Worm (Caenorhabditis elegans): Measurements from ENCODE around the gene cpg-2.

- TF ChIP-seq klf-2 (GFP tag; conservative IDR thresholded peaks at IDR 0.05) (no peak), cog-1 (tag; optimal IDR thresholded peaks at IDR 0.05) (no peak), ztf-29 (GFP tag; IDR thresholded peaks at IDR 0.05) (no peak), tab-1 (GFP tag; IDR thresholded peaks at IDR 0.05) (no peak), ztf-23 (GFP tag; IDR thresholded peaks at IDR 0.05) (no peak), med-1 (GFP tag; optimal IDR thresholded peaks at IDR 0.05; ENCODE audit: insufficient read depth) (no peak)
Observed at ce11 chrIII:7133559-7133958, 29.8 kb upstream of the cpg-2 start, which contains the start of the genes pot-1 and ggtb-1.

Measured in whole organism, midembryonic.